Worm (Caenorhabditis elegans): ENCODE data around the gene sti-1.

ce11 chrV:803472-803871, 30.2 kb downstream of the sti-1 start:
- TF ChIP-seq him-1 (tag; optimal IDR thresholded peaks at IDR 0.05) = no peak
- no peak for TF ChIP-seq W03F9.2 (tag; optimal IDR thresholded peaks at IDR 0.05)

All from whole organism, L4/young adult.